Fruit fly (Drosophila melanogaster) whole organism, embryonic: ENCODE measurements around the gene Ror.

Experiments
- Abd-B ChIP-seq: fragments of 200-800 bp; sonication (Bioruptor generic); optimal IDR thresholded peaks from 2 replicates; lab custom pipeline; 2018; ENCODE audit warnings: missing biosample characterization, mild to moderate bottlenecking, missing genetic modification characterization, moderate library complexity
- BEAF-32 ChIP-seq: fragments of 200-800 bp; sonication (Bioruptor generic); optimal IDR thresholded peaks from 3 replicates; lab custom pipeline; 2017; ENCODE audit warnings: missing biosample characterization, missing genetic modification characterization, mild to moderate bottlenecking, moderate library complexity, missing genetic modification reagents
- C15 ChIP-seq: fragments of 200-800 bp; sonication (Bioruptor generic); IDR thresholded peaks from 3 replicates; pipeline ENCODE4 v1.3.6; 2022; ENCODE audit warnings: missing biosample characterization, missing genetic modification characterization
- CG11456 ChIP-seq: fragments of 200-800 bp; sonication (Bioruptor generic); IDR thresholded peaks from 3 replicates; pipeline ENCODE4 v1.3.6; 2022; ENCODE audit warnings: missing biosample characterization, missing genetic modification characterization
- CG11560 ChIP-seq: fragments of 200-800 bp; sonication (Bioruptor generic); IDR thresholded peaks from 3 replicates; pipeline ENCODE4 v1.3.6; 2022; ENCODE audit warnings: missing biosample characterization, missing genetic modification characterization
- CG12942 ChIP-seq: fragments of 200-800 bp; sonication (Bioruptor generic); optimal IDR thresholded peaks from 3 replicates; lab custom pipeline; 2016; ENCODE audit warnings: missing biosample characterization, missing genetic modification characterization
- CG13894 ChIP-seq: fragments of 200-800 bp; sonication (Bioruptor generic); optimal IDR thresholded peaks from 3 replicates; lab custom pipeline; 2018; ENCODE audit warnings: missing biosample characterization, mild to moderate bottlenecking, missing genetic modification characterization, moderate library complexity
- CG14667 ChIP-seq: fragments of 200-800 bp; sonication (Bioruptor generic); IDR thresholded peaks from 2 replicates; pipeline ENCODE4 v1.3.6; 2022; ENCODE audit warnings: missing biosample characterization, missing genetic modification characterization
- CG15479 ChIP-seq: fragments of 200-800 bp; sonication (Bioruptor generic); optimal IDR thresholded peaks from 3 replicates; lab custom pipeline; 2019; ENCODE audit warnings: missing biosample characterization, mild to moderate bottlenecking, missing genetic modification characterization, moderate library complexity
- CG1603 ChIP-seq: fragments of 200-800 bp; sonication (Bioruptor generic); optimal IDR thresholded peaks from 2 replicates; lab custom pipeline; 2019; ENCODE audit warnings: missing biosample characterization, mild to moderate bottlenecking, missing genetic modification characterization, moderate library complexity
- CG18476 ChIP-seq: fragments of 200-800 bp; sonication (Bioruptor generic); optimal IDR thresholded peaks from 2 replicates; lab custom pipeline; 2016; ENCODE audit warnings: missing biosample characterization, mild to moderate bottlenecking, missing genetic modification characterization
- CG30020 ChIP-seq: fragments of 200-800 bp; optimal IDR thresholded peaks from 2 replicates; lab custom pipeline; 2019; ENCODE audit warnings: missing biosample characterization, mild to moderate bottlenecking, missing genetic modification characterization, moderate library complexity
- CG3065 ChIP-seq: fragments of 200-800 bp; sonication (Bioruptor generic); optimal IDR thresholded peaks from 2 replicates; lab custom pipeline; 2016; ENCODE audit warnings: missing biosample characterization, missing genetic modification characterization
- CG31365 ChIP-seq: fragments of 200-800 bp; sonication (Bioruptor generic); optimal IDR thresholded peaks from 2 replicates; lab custom pipeline; 2018; ENCODE audit warnings: missing biosample characterization, mild to moderate bottlenecking, missing genetic modification characterization
- CG3726 ChIP-seq: fragments of 200-800 bp; sonication (Bioruptor generic); IDR thresholded peaks from 3 replicates; pipeline ENCODE4, ENCODE4 v1.3.6; 2022; ENCODE audit warnings: missing biosample characterization, missing genetic modification characterization
- CG4360 ChIP-seq: fragments of 200-800 bp; sonication (Bioruptor generic); IDR thresholded peaks from 2 replicates; pipeline ENCODE4 v1.3.6; 2022; ENCODE audit warnings: missing biosample characterization, missing genetic modification characterization
- CG4820 ChIP-seq: fragments of 200-800 bp; sonication (Bioruptor generic); optimal IDR thresholded peaks from 3 replicates; lab custom pipeline; 2016; ENCODE audit warnings: missing biosample characterization, missing genetic modification characterization
- CG5245 ChIP-seq: fragments of 200-800 bp; sonication (Bioruptor generic); optimal IDR thresholded peaks from 3 replicates; lab custom pipeline; 2016; ENCODE audit warnings: missing biosample characterization, missing genetic modification characterization
- CG7987 ChIP-seq: fragments of 200-800 bp; sonication (Bioruptor generic); optimal IDR thresholded peaks from 2 replicates; lab custom pipeline; 2018; ENCODE audit warnings: missing biosample characterization, mild to moderate bottlenecking, missing genetic modification characterization, moderate library complexity
- CG8388 ChIP-seq: fragments of 200-800 bp; sonication (Bioruptor generic); optimal IDR thresholded peaks from 2 replicates; lab custom pipeline; 2019; ENCODE audit warnings: missing biosample characterization, mild to moderate bottlenecking, missing genetic modification characterization, moderate library complexity
- Dbx ChIP-seq: fragments of 200-800 bp; sonication (Bioruptor generic); IDR thresholded peaks from 3 replicates; pipeline ENCODE4 v1.3.6; 2022; ENCODE audit warnings: missing biosample characterization, missing genetic modification characterization
- Drgx ChIP-seq: fragments of 200-800 bp; sonication (Bioruptor generic); IDR thresholded peaks from 2 replicates; pipeline ENCODE4 v1.3.6; 2022; ENCODE audit warnings: missing biosample characterization, missing genetic modification characterization
- E2f1 ChIP-seq: fragments of 200-800 bp; sonication (Bioruptor generic); IDR thresholded peaks from 2 replicates; pipeline ENCODE4 v1.3.6; 2022; ENCODE audit warnings: missing biosample characterization, missing genetic modification characterization
- Elba2 ChIP-seq: fragments of 200-800 bp; sonication (Bioruptor generic); optimal IDR thresholded peaks from 3 replicates; lab custom pipeline; 2016; ENCODE audit warnings: missing biosample characterization, missing genetic modification characterization
- HLH4C ChIP-seq: fragments of 200-800 bp; sonication (Bioruptor generic); IDR thresholded peaks from 3 replicates; pipeline ENCODE4 v1.3.6; 2022; ENCODE audit warnings: missing biosample characterization, missing genetic modification characterization; ENCODE audit not compliant: partially characterized antibody
- Kr ChIP-seq: fragments of 200-800 bp; sonication (Bioruptor generic); optimal IDR thresholded peaks from 2 replicates; lab custom pipeline; 2017; ENCODE audit warnings: missing biosample characterization, mild to moderate bottlenecking, missing genetic modification characterization
- Nf-YA ChIP-seq: fragments of 200-800 bp; sonication (Bioruptor generic); IDR thresholded peaks from 2 replicates; pipeline ENCODE4 v1.3.6; 2022; ENCODE audit warnings: missing biosample characterization, missing genetic modification characterization
- Spps ChIP-seq: fragments of 200-800 bp; sonication (Bioruptor generic); optimal IDR thresholded peaks from 2 replicates; lab custom pipeline; 2018; ENCODE audit warnings: missing biosample characterization, mild to moderate bottlenecking, missing genetic modification characterization
- cas ChIP-seq: fragments of 200-800 bp; sonication (Bioruptor generic); IDR thresholded peaks from 2 replicates; pipeline ENCODE4 v1.3.6; 2022; ENCODE audit warnings: missing biosample characterization, missing genetic modification characterization
- cato ChIP-seq: fragments of 200-800 bp; sonication (Bioruptor generic); optimal IDR thresholded peaks from 2 replicates; lab custom pipeline; 2016; ENCODE audit warnings: missing biosample characterization, missing genetic modification characterization, borderline replicate concordance
- cg ChIP-seq: fragments of 200-800 bp; sonication (Bioruptor generic); optimal IDR thresholded peaks from 3 replicates; lab custom pipeline; 2019; ENCODE audit warnings: missing biosample characterization, mild to moderate bottlenecking, missing genetic modification characterization, moderate library complexity
- emc ChIP-seq: fragments of 200-800 bp; sonication (Bioruptor generic); optimal IDR thresholded peaks from 2 replicates; lab custom pipeline; 2016; ENCODE audit warnings: missing biosample characterization, missing genetic modification characterization
- eve ChIP-seq, 2 experiments: fragments of >200 bp; optimal IDR thresholded peaks; 2 replicates each; lab custom pipeline; 2017; ENCODE audit warnings: missing biosample characterization in 2 of 2, missing genetic modification characterization in 2 of 2
- fu2 ChIP-seq: fragments of 200-800 bp; sonication (Bioruptor generic); optimal IDR thresholded peaks from 2 replicates; lab custom pipeline; 2016; ENCODE audit warnings: missing biosample characterization, missing genetic modification characterization
- ind ChIP-seq: fragments of 200-800 bp; sonication (Bioruptor generic); optimal IDR thresholded peaks from 3 replicates; lab custom pipeline; 2016; ENCODE audit warnings: missing biosample characterization, missing genetic modification characterization
- lola ChIP-seq, 3 experiments: fragments of >200 bp in 2 of 3; fragments of 200-800 bp in 1 of 3; sonication (Bioruptor generic) in 1 of 3; optimal IDR thresholded peaks; 2 replicates each; lab custom pipeline; 2017 to 2019; ENCODE audit warnings: missing biosample characterization in 3 of 3, missing genetic modification characterization in 3 of 3, mild to moderate bottlenecking in 1 of 3, moderate library complexity in 1 of 3
- lov ChIP-seq, 2 experiments: fragments of 200-800 bp in 1 of 2; fragments of >200 bp in 1 of 2; sonication (Bioruptor generic) in 1 of 2; IDR thresholded peaks in 1 of 2; optimal IDR thresholded peaks in 1 of 2; 2 replicates in 1 of 2; 3 replicates in 1 of 2; pipeline versions ENCODE4 v1.3.6 to Lab custom; 2017 to 2022; ENCODE audit warnings: missing biosample characterization in 1 of 2, missing genetic modification characterization in 1 of 2
- mirr ChIP-seq: fragments of 200-800 bp; sonication (Bioruptor generic); optimal IDR thresholded peaks from 3 replicates; lab custom pipeline; 2018; ENCODE audit warnings: missing biosample characterization, mild to moderate bottlenecking, missing genetic modification characterization
- pan ChIP-seq, 4 experiments: fragments of >200 bp in 3 of 4; fragments of 200-800 bp in 1 of 4; sonication (Bioruptor generic) in 1 of 4; optimal IDR thresholded peaks in 3 of 4; IDR thresholded peaks in 1 of 4; 2 replicates each; pipeline versions ENCODE4 v1.3.6 to Lab custom; 2017 to 2022; ENCODE audit warnings: missing biosample characterization in 2 of 4, missing genetic modification characterization in 2 of 4, mixed read lengths in 1 of 4
- pfk ChIP-seq: fragments of 200-800 bp; sonication (Bioruptor generic); optimal IDR thresholded peaks from 2 replicates; lab custom pipeline; 2018; ENCODE audit warnings: missing biosample characterization, mild to moderate bottlenecking, missing genetic modification characterization, moderate library complexity
- pnt ChIP-seq: fragments of 200-800 bp; sonication (Bioruptor generic); optimal IDR thresholded peaks from 3 replicates; lab custom pipeline; 2016; ENCODE audit warnings: missing biosample characterization, missing genetic modification characterization
- ranshi ChIP-seq: fragments of 200-800 bp; sonication (Bioruptor generic); IDR thresholded peaks from 2 replicates; pipeline ENCODE4 v1.3.6; 2022; ENCODE audit warnings: missing biosample characterization, missing genetic modification characterization
- sens ChIP-seq: fragments of 200-800 bp; sonication (Bioruptor generic); peaks from one replicate; lab custom pipeline; 2016; ENCODE audit warnings: missing biosample characterization, missing genetic modification characterization
- seq ChIP-seq: fragments of 200-800 bp; sonication (Bioruptor generic); IDR thresholded peaks from 2 replicates; pipeline ENCODE4 v1.3.6; 2022; ENCODE audit warnings: missing biosample characterization, missing genetic modification characterization
- zfh1 ChIP-seq: fragments of 200-800 bp; sonication (Bioruptor generic); IDR thresholded peaks from 3 replicates; pipeline ENCODE4 v1.3.6; 2022; ENCODE audit warnings: missing biosample characterization, missing genetic modification characterization

Gene Ror

DNA sequence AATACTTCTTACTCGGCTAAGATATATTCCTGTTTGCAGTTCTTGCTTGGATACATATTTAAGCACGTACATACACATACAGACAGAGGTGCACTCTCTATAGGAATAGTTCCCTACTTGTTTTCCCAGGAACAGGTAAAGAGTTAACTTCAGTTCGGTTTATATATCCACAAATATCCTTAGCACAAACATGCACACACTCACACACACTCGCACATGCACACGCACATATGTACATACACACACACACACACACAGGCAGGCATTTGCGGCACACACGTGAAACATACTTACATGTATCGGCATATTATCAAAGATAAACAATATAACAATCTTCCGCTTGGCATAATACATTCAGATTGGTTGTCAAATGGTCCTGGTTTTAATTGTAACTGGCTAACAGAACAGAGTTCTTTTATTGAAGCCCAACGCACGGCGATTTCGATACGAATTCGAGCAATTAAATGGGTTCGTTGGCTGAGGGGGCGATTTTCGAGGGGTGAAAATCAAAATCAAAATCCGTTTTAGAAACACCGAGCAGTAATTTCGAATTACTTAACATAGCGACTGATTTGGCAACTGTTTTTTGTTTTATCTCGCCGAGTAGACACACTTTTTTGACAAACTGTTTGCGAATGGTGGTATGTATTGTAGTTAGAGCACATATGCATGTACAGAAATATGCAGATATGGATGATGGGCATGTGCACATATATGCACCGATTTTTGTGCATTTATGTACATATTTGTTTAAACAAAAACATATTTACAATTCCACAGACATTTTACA lies 8.5 kb downstream of the Ror start:
- peak; percentile 80 for TF ChIP-seq lov (optimal IDR thresholded peaks at IDR 0.05; lab: Kevin White, UChicago)
- TF ChIP-seq lov (GFP tag; IDR thresholded peaks at IDR 0.05; lab: Robert Waterston, UW): no peak
- peak; percentile 99 for TF ChIP-seq CG8388 (GFP tag; lab: Kevin White, UChicago)
- no peak for TF ChIP-seq cato (GFP tag; lab: Kevin White, UChicago)
- no peak for TF ChIP-seq CG4820 (GFP tag; lab: Kevin White, UChicago)
- TF ChIP-seq cg (GFP tag; lab: Kevin White, UChicago): peak; percentile 91
- no peak for TF ChIP-seq cas (GFP tag; lab: Robert Waterston, UW)
- peak; percentile 13; the same call in 1 of the 3 replicates for TF ChIP-seq zfh1 (GFP tag; lab: Robert Waterston, UW)
- no peak for TF ChIP-seq fu2 (GFP tag; lab: Kevin White, UChicago)
- no peak for TF ChIP-seq Elba2 (GFP tag; lab: Kevin White, UChicago)
- peak; percentile 47 for TF ChIP-seq CG15479 (GFP tag; lab: Kevin White, UChicago)
- TF ChIP-seq CG11560: no peak
- peak; percentile 49 for TF ChIP-seq sens
- TF ChIP-seq lola (GFP tag; optimal IDR thresholded peaks at IDR 0.05; lab: Kevin White, UChicago): peak in 1 of 3 experiments; percentile 44
- peak in 1 of 2 experiments; percentile 36 for TF ChIP-seq eve (GFP tag; optimal IDR thresholded peaks at IDR 0.05; lab: Kevin White, UChicago)
- TF ChIP-seq ranshi (GFP tag; lab: Robert Waterston, UW): no peak
- TF ChIP-seq Drgx (GFP tag; lab: Robert Waterston, UW): 0 out of 2 replicates have a peak, but pooled peaks have one; percentile 27
- peak; percentile 68 for TF ChIP-seq Kr (GFP tag; lab: Kevin White, UChicago)
- no peak for TF ChIP-seq CG31365 (tag; lab: Kevin White, UChicago)
- TF ChIP-seq pan (optimal IDR thresholded peaks at IDR 0.05; lab: Kevin White, UChicago): no peak
- TF ChIP-seq pan (GFP tag; optimal IDR thresholded peaks at IDR 0.05 in 1 of 2, IDR thresholded peaks at IDR 0.05 in 1 of 2): peak in 1 of 2 experiments; percentile 48
- no peak for TF ChIP-seq CG4360 (GFP tag; lab: Robert Waterston, UW)

DNA sequence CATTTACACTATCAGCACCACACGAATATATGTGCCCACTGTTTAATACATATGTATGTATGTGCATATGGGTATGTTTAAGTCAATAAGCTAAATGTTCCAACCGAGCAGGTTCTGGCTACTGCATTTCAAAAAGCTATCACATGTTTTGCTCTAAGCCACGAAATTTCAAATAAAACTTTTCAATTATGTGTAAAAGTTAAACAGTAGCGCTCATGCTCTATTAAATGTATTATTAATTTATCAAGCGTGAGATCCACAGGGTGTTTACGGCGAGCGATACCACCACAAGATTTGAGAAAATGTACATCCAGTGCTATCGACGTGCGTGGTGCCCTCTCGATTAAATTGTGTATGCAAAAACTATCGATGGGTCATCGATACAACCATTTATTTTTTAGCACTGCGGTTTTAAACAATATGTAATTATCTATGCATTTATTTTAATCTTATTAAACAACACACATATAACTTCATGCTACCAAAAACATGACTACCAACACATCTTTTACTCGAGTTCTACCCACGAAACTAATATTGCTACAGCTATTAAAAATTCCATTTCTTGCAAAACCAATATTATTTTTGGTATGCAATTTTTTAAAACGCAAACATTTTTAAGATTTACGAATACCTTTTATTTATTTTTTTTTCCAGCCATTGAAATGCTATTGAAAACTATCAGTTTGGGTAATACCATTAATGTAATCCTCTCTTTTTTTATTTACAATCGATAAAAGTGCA lies 9.3 kb downstream of the Ror start, which contains the start of gene Pten:
Gene Pten (minus strand): TSS at position 300 of the 744 bp plus-strand sequence.
- TF ChIP-seq CG14667 (GFP tag; lab: Robert Waterston, UW) (no peak; the same call in 1 of the 2 replicates), pfk (GFP tag; lab: Kevin White, UChicago) (peak; percentile 61), Dbx (GFP tag; lab: Robert Waterston, UW) (peak; percentile 76; the same call in 2 of the 3 replicates), C15 (GFP tag; lab: Robert Waterston, UW) (0 out of 3 replicates have a peak, but pooled peaks have one; percentile 33), CG5245 (GFP tag; lab: Kevin White, UChicago) (peak; percentile 60), CG7987 (GFP tag; lab: Kevin White, UChicago) (no peak), pnt (GFP tag; lab: Kevin White, UChicago) (peak; percentile 58), emc (GFP tag; lab: Kevin White, UChicago) (peak; percentile 7), Abd-B (GFP tag; lab: Kevin White, UChicago) (no peak), BEAF-32 (GFP tag; lab: Kevin White, UChicago) (peak; percentile 88), Spps (tag; lab: Kevin White, UChicago) (peak; percentile 49), ind (GFP tag; lab: Kevin White, UChicago) (peak; percentile 71), CG1603 (peak; percentile 80), HLH4C (GFP tag; lab: Robert Waterston, UW) (peak; percentile 94), CG13894 (no peak), CG11456 (GFP tag; lab: Robert Waterston, UW) (no peak), E2f1 (GFP tag; lab: Robert Waterston, UW) (no peak), CG30020 (tag; lab: Kevin White, UChicago) (peak; percentile 98), CG3065 (GFP tag; lab: Kevin White, UChicago) (peak; percentile 7), CG3726 (GFP tag; lab: Robert Waterston, UW) (no peak), seq (0 out of 2 replicates have a peak, but pooled peaks have one; percentile 35), CG12942 (GFP tag; lab: Kevin White, UChicago) (peak; percentile 38), Nf-YA (GFP tag; lab: Robert Waterston, UW) (no peak), mirr (no peak), CG18476 (GFP tag; lab: Kevin White, UChicago) (peak; percentile 68)
